Worm (Caenorhabditis elegans) whole organism, L3 larva: ENCODE results near the gene T01C3.2.

Experiments
- R02D3.7 ChIP-seq: fragments of 150-350 bp; optimal IDR thresholded peaks from 2 replicates; lab custom pipeline; 2014; ENCODE audit warnings: missing biosample characterization, missing genetic modification characterization
- ZK546.5 ChIP-seq: sonication (generic microtip); optimal IDR thresholded peaks from 2 replicates; lab custom pipeline; 2017; ENCODE audit warnings: missing biosample characterization, missing genetic modification characterization
- ama-1 ChIP-seq: fragments of 150-350 bp; optimal IDR thresholded peaks from 2 replicates; lab custom pipeline; 2018
- ceh-82 ChIP-seq: fragments of 150-350 bp; optimal IDR thresholded peaks from 2 replicates; lab custom pipeline; 2014; ENCODE audit warnings: missing biosample characterization, missing genetic modification characterization
- ceh-9 ChIP-seq: sonication (generic microtip); optimal IDR thresholded peaks from 2 replicates; lab custom pipeline; 2018; ENCODE audit warnings: missing biosample characterization, missing genetic modification characterization
- daf-12 ChIP-seq: fragments of 150-350 bp; optimal IDR thresholded peaks from 2 replicates; lab custom pipeline; 2014; ENCODE audit warnings: missing biosample characterization, missing genetic modification reagents, missing genetic modification characterization
- egl-5 ChIP-seq: fragments of 150-350 bp; optimal IDR thresholded peaks from 2 replicates; lab custom pipeline; 2017; ENCODE audit warnings: missing biosample characterization, missing genetic modification reagents, missing genetic modification characterization, inconsistent platforms
- elt-1 ChIP-seq: fragments of 150-350 bp; optimal IDR thresholded peaks from 2 replicates; lab custom pipeline; 2014; ENCODE audit warnings: missing biosample characterization, missing genetic modification characterization
- elt-2 ChIP-seq: sonication (generic microtip); optimal IDR thresholded peaks from 2 replicates; lab custom pipeline; 2016; ENCODE audit warnings: missing genetic modification reagents, mild to moderate bottlenecking, missing genetic modification characterization, missing compliant biosample characterization
- elt-3 ChIP-seq, 3 experiments: fragments of 150-350 bp in 1 of 3; sonication (generic microtip) in 2 of 3; optimal IDR thresholded peaks; 2 replicates in 2 of 3; 4 replicates in 1 of 3; lab custom pipeline; 2014 to 2017; ENCODE audit warnings: missing biosample characterization in 3 of 3, missing genetic modification characterization in 3 of 3
- fkh-10 ChIP-seq: sonication (generic microtip); optimal IDR thresholded peaks from 2 replicates; lab custom pipeline; 2017; ENCODE audit warnings: missing biosample characterization, missing genetic modification reagents, missing genetic modification characterization
- fkh-2 ChIP-seq: fragments of 150-350 bp; optimal IDR thresholded peaks from 2 replicates; lab custom pipeline; 2014; ENCODE audit warnings: missing biosample characterization, missing genetic modification reagents, missing genetic modification characterization
- fos-1 ChIP-seq: fragments of 150-350 bp; optimal IDR thresholded peaks from 2 replicates; lab custom pipeline; 2014; ENCODE audit warnings: missing biosample characterization, missing genetic modification characterization
- jun-1 ChIP-seq: fragments of 150-350 bp; optimal IDR thresholded peaks from 2 replicates; lab custom pipeline; 2014; ENCODE audit warnings: missing biosample characterization, missing genetic modification reagents, missing genetic modification characterization
- lin-39 ChIP-seq: fragments of 150-350 bp; optimal IDR thresholded peaks from 2 replicates; lab custom pipeline; 2018; ENCODE audit warnings: missing biosample characterization, missing genetic modification reagents, missing genetic modification characterization
- mdl-1 ChIP-seq: fragments of 150-350 bp; optimal IDR thresholded peaks from 2 replicates; lab custom pipeline; 2014; ENCODE audit warnings: missing biosample characterization, missing genetic modification characterization
- mml-1 ChIP-seq: fragments of 150-350 bp; sonication (generic microtip); optimal IDR thresholded peaks from 3 replicates; lab custom pipeline; 2014; ENCODE audit warnings: missing biosample characterization, missing genetic modification characterization
- nfya-1 ChIP-seq: sonication (generic microtip); optimal IDR thresholded peaks from 2 replicates; lab custom pipeline; 2017; ENCODE audit warnings: missing genetic modification characterization, mild to moderate bottlenecking, missing compliant biosample characterization, antibody characterized with exemption, moderate library complexity; ENCODE audit not compliant: insufficient read depth
- nhr-11 ChIP-seq: fragments of 150-350 bp; optimal IDR thresholded peaks from 2 replicates; lab custom pipeline; 2014; ENCODE audit warnings: missing biosample characterization, missing genetic modification characterization
- nhr-23 ChIP-seq: fragments of 150-350 bp; optimal IDR thresholded peaks from 2 replicates; lab custom pipeline; 2014; ENCODE audit warnings: missing biosample characterization, missing genetic modification reagents, missing genetic modification characterization
- nhr-25 ChIP-seq: sonication (generic microtip); optimal IDR thresholded peaks from 2 replicates; lab custom pipeline; 2017; ENCODE audit warnings: missing biosample characterization, missing genetic modification characterization
- nhr-28 ChIP-seq: fragments of 150-350 bp; optimal IDR thresholded peaks from 2 replicates; lab custom pipeline; 2014; ENCODE audit warnings: missing biosample characterization, missing genetic modification characterization
- nhr-43 ChIP-seq: sonication (generic microtip); optimal IDR thresholded peaks from 2 replicates; lab custom pipeline; 2016; ENCODE audit warnings: mild to moderate bottlenecking, missing genetic modification characterization, missing compliant biosample characterization; ENCODE audit not compliant: poor library complexity, severe bottlenecking
- pqm-1 ChIP-seq: fragments of 150-350 bp; optimal IDR thresholded peaks from 2 replicates; lab custom pipeline; 2017; ENCODE audit warnings: missing biosample characterization, missing genetic modification characterization, inconsistent platforms
- sea-2 ChIP-seq: fragments of 150-350 bp; sonication (generic microtip); optimal IDR thresholded peaks from 4 replicates; lab custom pipeline; 2014; ENCODE audit warnings: missing biosample characterization, missing genetic modification reagents, missing genetic modification characterization
- skn-1 ChIP-seq: fragments of 150-350 bp; optimal IDR thresholded peaks from 2 replicates; lab custom pipeline; 2014; ENCODE audit warnings: missing biosample characterization, missing genetic modification characterization
- snpc-4 ChIP-seq: fragments of 150-350 bp; optimal IDR thresholded peaks from 2 replicates; lab custom pipeline; 2014; ENCODE audit warnings: missing biosample characterization, missing genetic modification characterization
- tbx-2 ChIP-seq: sonication (generic microtip); optimal IDR thresholded peaks from 2 replicates; lab custom pipeline; 2016; ENCODE audit warnings: mild to moderate bottlenecking, missing genetic modification characterization, missing compliant biosample characterization
- unc-39 ChIP-seq: sonication (generic microtip); optimal IDR thresholded peaks from 4 replicates; lab custom pipeline; 2017; ENCODE audit warnings: missing biosample characterization, missing genetic modification characterization
- zag-1 ChIP-seq: fragments of 150-350 bp; optimal IDR thresholded peaks from 2 replicates; lab custom pipeline; 2014; ENCODE audit warnings: missing biosample characterization, missing genetic modification characterization
- ztf-4 ChIP-seq: fragments of 150-350 bp; optimal IDR thresholded peaks from 2 replicates; lab custom pipeline; 2014; ENCODE audit warnings: missing biosample characterization, missing genetic modification characterization

T01C3.2 gene

DNA sequence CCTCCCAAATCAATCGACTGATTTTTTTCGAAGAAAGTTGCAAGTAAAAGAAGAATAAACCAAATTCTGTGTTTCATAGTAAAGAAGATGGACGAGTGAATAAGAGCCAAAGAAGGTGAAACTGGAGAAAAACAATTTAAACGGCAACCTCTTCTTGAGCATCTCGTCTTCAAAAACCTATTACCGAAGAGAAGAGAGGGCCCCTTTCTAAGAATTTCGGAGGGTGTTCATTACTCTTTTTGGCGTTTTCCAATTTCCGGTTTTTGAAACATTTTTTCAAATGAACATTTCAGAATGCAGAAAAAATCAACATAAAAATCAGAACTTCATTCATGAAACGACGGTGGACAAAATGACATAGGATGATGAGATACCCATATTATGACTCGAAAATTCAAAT lies 20.6 kb downstream of the T01C3.2 start, which contains the start of gene nmr-2:
TSS of gene nmr-2 (minus strand) at position 101 of the 400 bp plus-strand sequence.
- no peak for TF ChIP-seq jun-1 (tag; lab: Kevin White, UChicago)
- TF ChIP-seq skn-1 (tag; lab: Kevin White, UChicago) = no peak
- TF ChIP-seq snpc-4 (tag; lab: Kevin White, UChicago) = no peak
- TF ChIP-seq tbx-2 = no peak
- no peak for TF ChIP-seq elt-2 (tag; lab: Kevin White, UChicago)
- no peak for TF ChIP-seq nhr-28 (tag; lab: Kevin White, UChicago)
- no peak for TF ChIP-seq ceh-82 (tag; lab: Kevin White, UChicago)
- TF ChIP-seq mml-1 (tag; lab: Kevin White, UChicago) = no peak
- no peak for TF ChIP-seq ZK546.5 (tag; lab: Kevin White, UChicago)
- TF ChIP-seq R02D3.7 (tag; lab: Kevin White, UChicago) = no peak
- no peak for TF ChIP-seq nhr-11 (tag; lab: Kevin White, UChicago)
- TF ChIP-seq elt-1 (tag; lab: Kevin White, UChicago) = no peak
- no peak for TF ChIP-seq zag-1 (tag; lab: Kevin White, UChicago)
- TF ChIP-seq fos-1 (tag; lab: Kevin White, UChicago) = no peak
- no peak for TF ChIP-seq sea-2 (GFP tag; lab: Kevin White, UChicago)
- no peak for TF ChIP-seq daf-12 (tag; lab: Kevin White, UChicago)
- no peak for TF ChIP-seq fkh-2
- TF ChIP-seq ceh-9 = no peak

DNA sequence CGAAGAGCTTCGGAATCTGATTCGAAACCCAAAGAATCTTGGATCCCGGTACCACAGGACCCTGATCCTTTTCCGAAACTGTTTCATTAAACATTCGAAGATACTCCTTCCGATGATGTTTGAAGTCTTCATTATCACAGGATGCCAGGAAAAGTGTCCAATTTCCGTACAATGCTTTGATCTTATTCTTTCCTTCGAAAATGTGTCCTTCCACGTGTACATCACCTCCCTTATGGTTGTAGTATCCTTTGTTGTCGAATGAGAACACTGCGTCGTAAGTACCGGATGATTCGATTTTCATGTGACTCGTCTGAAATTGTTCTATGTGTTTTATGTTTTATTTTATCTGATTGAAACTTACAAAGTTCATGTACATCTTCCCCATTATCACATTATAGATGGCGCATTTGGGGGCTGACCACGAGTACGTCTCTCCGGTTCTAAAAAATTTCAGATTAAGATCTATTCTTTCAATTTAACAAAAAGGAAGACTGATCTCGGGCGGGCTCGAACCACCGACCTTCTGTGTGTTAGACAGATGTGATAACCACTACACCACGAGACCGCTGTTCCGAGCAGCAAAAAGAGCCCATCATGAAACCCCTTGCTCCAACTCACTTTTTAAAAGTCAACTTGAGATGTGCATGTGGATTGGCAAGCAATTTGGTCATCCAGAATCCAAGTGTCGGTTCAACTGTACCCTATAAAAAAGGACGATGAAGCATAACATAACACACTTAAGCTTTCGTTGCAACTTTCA lies 21.8 kb downstream of the T01C3.2 start:
- TF ChIP-seq elt-1 (tag; lab: Kevin White, UChicago) (peak; percentile 49), elt-2 (tag; lab: Kevin White, UChicago) (peak; percentile 30), ama-1 (lab: Kevin White, UChicago) (peak; percentile 22), fkh-10 (GFP tag; lab: Kevin White, UChicago) (no peak), nfya-1 (tag; lab: Kevin White, UChicago) (peak; percentile 10), fkh-2 (no peak)

DNA sequence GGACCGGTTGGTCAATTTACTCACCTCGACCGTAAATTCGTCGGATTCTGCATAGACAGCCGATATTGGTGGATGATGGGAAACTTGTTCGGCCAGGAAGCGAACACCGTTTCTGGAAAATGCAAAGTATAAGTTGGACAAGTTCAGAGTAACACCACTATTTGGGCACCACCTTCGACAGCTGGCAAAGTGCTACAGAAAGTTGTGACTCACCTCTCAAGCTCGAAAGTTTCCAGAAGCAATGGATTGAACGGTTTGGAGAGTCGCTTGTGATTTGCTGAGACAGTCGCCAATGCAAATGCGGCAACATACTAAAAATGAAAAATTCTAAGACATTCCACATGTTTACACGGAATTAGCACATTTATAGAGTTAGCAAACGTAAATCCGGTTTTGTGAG lies 22.4 kb downstream of the T01C3.2 start:
- no peak for TF ChIP-seq nhr-11 (tag; lab: Kevin White, UChicago)
- no peak for TF ChIP-seq nhr-43 (tag; lab: Kevin White, UChicago)
- no peak for TF ChIP-seq mml-1 (tag; lab: Kevin White, UChicago)
- TF ChIP-seq nhr-23 = no peak
- TF ChIP-seq fkh-10 (GFP tag; lab: Kevin White, UChicago) = no peak

DNA sequence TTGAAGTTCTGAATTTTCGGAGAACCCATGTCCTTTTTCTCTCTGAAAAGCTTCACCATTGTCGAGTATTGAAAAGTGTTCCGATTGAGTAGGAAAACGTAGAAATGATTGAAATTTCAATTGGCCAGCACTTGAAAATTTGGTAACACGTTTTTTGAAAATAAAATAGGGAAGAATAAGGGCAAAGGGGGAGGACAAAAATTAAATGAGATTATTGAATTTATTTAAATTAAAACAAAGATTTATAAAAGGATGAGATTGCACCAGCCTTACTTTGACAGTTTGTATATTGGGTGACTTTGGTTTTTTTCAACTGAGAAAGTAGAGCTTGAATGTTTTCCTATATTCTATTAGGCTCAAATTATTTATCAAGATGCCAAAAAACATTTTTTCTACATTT lies 23.2 kb downstream of the T01C3.2 start, which contains the start of gene obr-2:
TSS of gene obr-2 (minus strand) at position 101 of the 400 bp plus-strand sequence.
- TF ChIP-seq unc-39 (tag; lab: Kevin White, UChicago) = no peak
- no peak for TF ChIP-seq ztf-4 (tag; lab: Kevin White, UChicago)
- no peak for TF ChIP-seq lin-39 (tag; lab: Kevin White, UChicago)
- TF ChIP-seq elt-3 (tag; optimal IDR thresholded peaks at IDR 0.05; lab: Kevin White, UChicago) = no peak
- TF ChIP-seq nhr-28 (tag; lab: Kevin White, UChicago) = no peak
- TF ChIP-seq R02D3.7 (tag; lab: Kevin White, UChicago) = no peak
- no peak for TF ChIP-seq egl-5
- TF ChIP-seq pqm-1 (tag; lab: Kevin White, UChicago) = no peak
- TF ChIP-seq, all 47 proteins: peak for 0

DNA sequence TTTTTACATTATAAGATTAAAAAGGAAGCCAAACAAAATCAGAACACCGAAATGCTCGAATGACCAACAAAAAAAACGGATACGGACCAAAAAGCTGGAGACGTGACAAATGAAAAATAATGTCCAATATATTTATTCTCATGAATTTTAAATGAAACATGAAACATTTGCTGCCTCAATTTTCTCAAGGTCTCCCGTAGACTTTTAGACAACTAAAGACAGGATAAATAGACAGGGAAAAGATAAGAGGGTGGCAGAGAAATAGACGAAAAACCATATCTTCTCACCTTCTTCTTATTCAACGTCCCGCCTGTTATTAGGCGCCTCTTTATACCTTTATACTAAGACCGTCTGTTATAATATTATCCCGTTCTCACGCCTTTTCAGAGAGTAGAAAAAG lies 24.8 kb downstream of the T01C3.2 start:
- peak; percentile 69 for TF ChIP-seq nhr-25 (tag; lab: Kevin White, UChicago)
- no peak for TF ChIP-seq snpc-4 (tag; lab: Kevin White, UChicago)
- TF ChIP-seq nfya-1 (tag; lab: Kevin White, UChicago) = no peak
- TF ChIP-seq mdl-1 (tag; lab: Kevin White, UChicago) = no peak
